Worm (Caenorhabditis elegans): ENCODE measurements around the gene C05C12.4.

DNA sequence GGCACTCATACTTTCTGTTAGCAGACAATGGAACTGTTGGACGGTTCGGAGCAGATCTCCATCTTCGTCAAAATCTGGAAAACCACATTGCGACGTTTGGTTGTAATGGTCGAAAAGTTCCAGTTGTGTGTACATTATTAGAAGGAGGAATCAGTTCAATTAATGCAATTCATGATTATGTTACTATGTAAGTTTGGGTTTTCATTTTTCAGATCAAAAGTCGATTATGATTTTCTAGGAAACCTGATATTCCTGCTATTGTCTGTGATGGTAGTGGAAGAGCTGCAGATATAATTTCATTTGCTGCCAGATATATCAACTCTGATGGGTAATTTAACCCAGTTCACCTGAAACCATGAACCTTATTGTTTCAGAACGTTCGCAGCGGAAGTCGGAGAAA is 28.1 kb upstream of the C05C12.4 start:
- TF ChIP-seq snpc-4 (GFP tag; optimal IDR thresholded peaks at IDR 0.05) (no peak), snpc-4 (tag; optimal IDR thresholded peaks at IDR 0.05) (no peak), egl-18 (GFP tag; IDR thresholded peaks at IDR 0.05) (no peak)
